Worm (Caenorhabditis elegans) whole organism, L2 larva: Measurements from ENCODE around the gene lys-5.
A peak's percentile ranks its signal among the peaks of the same experiment; 100 is the strongest.

Source experiments
- ama-1 ChIP-seq: fragments of 150-350 bp; optimal IDR thresholded peaks from 2 replicates; lab custom pipeline; 2018; ENCODE audit warnings: inconsistent platforms
- dmd-4 ChIP-seq: sonication (generic microtip); optimal IDR thresholded peaks from 2 replicates; lab custom pipeline; 2017; ENCODE audit warnings: missing biosample characterization, missing genetic modification characterization
- elt-1 ChIP-seq: fragments of 150-350 bp; optimal IDR thresholded peaks from 2 replicates; lab custom pipeline; 2014; ENCODE audit warnings: missing biosample characterization, missing genetic modification characterization
- elt-3 ChIP-seq: sonication (generic microtip); optimal IDR thresholded peaks from 2 replicates; lab custom pipeline; 2017; ENCODE audit warnings: missing biosample characterization, missing genetic modification characterization
- lin-13 ChIP-seq: fragments of 150-350 bp; optimal IDR thresholded peaks from 2 replicates; lab custom pipeline; 2014; ENCODE audit warnings: missing biosample characterization, missing genetic modification reagents, missing genetic modification characterization
- lin-39 ChIP-seq: fragments of 150-350 bp; optimal IDR thresholded peaks from 2 replicates; lab custom pipeline; 2014; ENCODE audit warnings: missing biosample characterization, missing genetic modification reagents, missing genetic modification characterization
- mdl-1 ChIP-seq, 2 experiments: fragments of 150-350 bp in 1 of 2; sonication (generic microtip) in 1 of 2; optimal IDR thresholded peaks; 2 replicates each; lab custom pipeline; 2017; ENCODE audit warnings: missing biosample characterization in 2 of 2, missing genetic modification characterization in 2 of 2
- nhr-11 ChIP-seq: fragments of 150-350 bp; optimal IDR thresholded peaks from 2 replicates; lab custom pipeline; 2014; ENCODE audit warnings: missing biosample characterization, missing genetic modification characterization
- nhr-12 ChIP-seq: fragments of 150-350 bp; optimal IDR thresholded peaks from 2 replicates; lab custom pipeline; 2014; ENCODE audit warnings: missing biosample characterization, missing genetic modification characterization
- nhr-237 ChIP-seq: fragments of 150-350 bp; optimal IDR thresholded peaks from 2 replicates; lab custom pipeline; 2014; ENCODE audit warnings: missing biosample characterization, missing genetic modification characterization
- nhr-25 ChIP-seq: fragments of 150-350 bp; sonication (generic microtip); optimal IDR thresholded peaks from 3 replicates; lab custom pipeline; 2014; ENCODE audit warnings: missing biosample characterization, missing genetic modification characterization
- snpc-4 ChIP-seq: fragments of 150-350 bp; optimal IDR thresholded peaks from 2 replicates; lab custom pipeline; 2014; ENCODE audit warnings: missing biosample characterization, missing genetic modification characterization
- unc-55 ChIP-seq: fragments of 150-350 bp; sonication (generic microtip); optimal IDR thresholded peaks from 3 replicates; lab custom pipeline; 2014; ENCODE audit warnings: missing biosample characterization, missing genetic modification reagents, missing genetic modification characterization
- zag-1 ChIP-seq: fragments of 150-350 bp; optimal IDR thresholded peaks from 2 replicates; lab custom pipeline; 2014; ENCODE audit warnings: missing biosample characterization, missing genetic modification characterization

- TF ChIP-seq elt-3 (tag; lab: Kevin White, UChicago) = no peak
- TF ChIP-seq dmd-4 (tag; lab: Kevin White, UChicago) = no peak
- peak; percentile 92 for TF ChIP-seq unc-55 (GFP tag; lab: Kevin White, UChicago)
- peak; percentile 50 for TF ChIP-seq nhr-25
- no peak for TF ChIP-seq zag-1 (tag; lab: Kevin White, UChicago)
- TF ChIP-seq mdl-1 (tag; optimal IDR thresholded peaks at IDR 0.05; lab: Kevin White, UChicago) = no peak
- TF ChIP-seq ama-1 = peak; percentile 39
- TF ChIP-seq nhr-11 (tag; lab: Kevin White, UChicago) = no peak
- TF ChIP-seq lin-13 (GFP tag; lab: Kevin White, UChicago) = peak; percentile 65
- no peak for TF ChIP-seq nhr-12 (tag; lab: Kevin White, UChicago)
- TF ChIP-seq nhr-237 (tag; lab: Kevin White, UChicago) = no peak
- TF ChIP-seq snpc-4 = no peak
- no peak for TF ChIP-seq elt-1 (tag; lab: Kevin White, UChicago)
- TF ChIP-seq lin-39 (tag; lab: Kevin White, UChicago) = no peak
These were observed 23.5 kb downstream of the lys-5 start for ce11 chrIV:11601721-11602405.
